Fruit fly (Drosophila melanogaster): Measurements from ENCODE around the gene CG15465.
A peak's percentile ranks its signal among the peaks of the same experiment; 100 is the strongest.

Gene CG15465

dm6 chrX:5086724-5087660 lies 1.4 kb downstream of the CG15465 start (continued):
- TF ChIP-seq Deaf1 (tag; optimal IDR thresholded peaks at IDR 0.05): peak; percentile 41
- peak; percentile 51 for TF ChIP-seq CG10147 (GFP tag; optimal IDR thresholded peaks at IDR 0.05)
- no peak for TF ChIP-seq ttk (GFP tag; IDR thresholded peaks at IDR 0.05)
- TF ChIP-seq CG4404 (GFP tag; IDR thresholded peaks at IDR 0.05): peak; percentile 26; the same call in 1 of the 2 replicates
- no peak for TF ChIP-seq CG1647 (GFP tag; optimal IDR thresholded peaks at IDR 0.05)
- no peak for TF ChIP-seq kni (GFP tag; optimal IDR thresholded peaks at IDR 0.05)
- peak; percentile 44 for TF ChIP-seq nerfin-1 (tag; optimal IDR thresholded peaks at IDR 0.05)
- no peak for TF ChIP-seq CkIIα-i1 (GFP tag; IDR thresholded peaks at IDR 0.05)
- TF ChIP-seq Adf1 (GFP tag; IDR thresholded peaks at IDR 0.05): no peak
- TF ChIP-seq CG31224 (GFP tag; IDR thresholded peaks at IDR 0.05): no peak; the same call in 1 of the 2 replicates
- TF ChIP-seq Xrp1 (GFP tag; IDR thresholded peaks at IDR 0.05): peak; percentile 46; the same call in 1 of the 2 replicates
- no peak for TF ChIP-seq C15 (GFP tag; IDR thresholded peaks at IDR 0.05)
- TF ChIP-seq ab (GFP tag; optimal IDR thresholded peaks at IDR 0.05): peak; percentile 15
- no peak for TF ChIP-seq otp (GFP tag; IDR thresholded peaks at IDR 0.05)
- no peak for TF ChIP-seq vfl (GFP tag; optimal IDR thresholded peaks at IDR 0.05)
- peak; percentile 26 for TF ChIP-seq Dek (tag; optimal IDR thresholded peaks at IDR 0.05)
- TF ChIP-seq NFAT (GFP tag; IDR thresholded peaks at IDR 0.05): 0 out of 2 replicates have a peak, but pooled peaks have one; percentile 34
- TF ChIP-seq CG12769 (tag; optimal IDR thresholded peaks at IDR 0.05): peak; percentile 47
- peak in 1 of 2 experiments; percentile 84 for TF ChIP-seq eve (GFP tag; optimal IDR thresholded peaks at IDR 0.05)
- peak in 1 of 3 experiments; percentile 64 for TF ChIP-seq lola (GFP tag; optimal IDR thresholded peaks at IDR 0.05)
- no peak for TF ChIP-seq NK7.1 (GFP tag; optimal IDR thresholded peaks at IDR 0.05)
- no peak for TF ChIP-seq CG11560 (tag; IDR thresholded peaks at IDR 0.05)
- TF ChIP-seq CG10565 (GFP tag; optimal IDR thresholded peaks at IDR 0.05): no peak
- peak; percentile 40; the same call in 1 of the 2 replicates for TF ChIP-seq sisA (GFP tag; IDR thresholded peaks at IDR 0.05)
- TF ChIP-seq Dfd (GFP tag; optimal IDR thresholded peaks at IDR 0.05): no peak
- no peak for TF ChIP-seq mld (GFP tag; IDR thresholded peaks at IDR 0.05; ENCODE audit: partially characterized antibody)
- TF ChIP-seq NfI (GFP tag; optimal IDR thresholded peaks at IDR 0.05): peak; percentile 41
- peak; percentile 16 for TF ChIP-seq Camta (GFP tag; optimal IDR thresholded peaks at IDR 0.05)
- no peak for TF ChIP-seq CG7745 (tag; optimal IDR thresholded peaks at IDR 0.05)
- no peak for TF ChIP-seq fru (optimal IDR thresholded peaks at IDR 0.05)
- TF ChIP-seq CG12219 (GFP tag; optimal IDR thresholded peaks at IDR 0.05): peak; percentile 54
- TF ChIP-seq bab2 (GFP tag; optimal IDR thresholded peaks at IDR 0.05): peak; percentile 28
- no peak for TF ChIP-seq CG8478 (optimal IDR thresholded peaks at IDR 0.05)
- TF ChIP-seq sqz (GFP tag; optimal IDR thresholded peaks at IDR 0.05): peak; percentile 63
- TF ChIP-seq dpn (GFP tag; optimal IDR thresholded peaks at IDR 0.05): peak; percentile 57 to 63
- TF ChIP-seq CG42726 (GFP tag; IDR thresholded peaks at IDR 0.05; ENCODE audit: partially characterized antibody): no peak
- peak; percentile 80 for TF ChIP-seq CG11504 (tag; optimal IDR thresholded peaks at IDR 0.05)
- no peak for TF ChIP-seq ftz-f1 (GFP tag; optimal IDR thresholded peaks at IDR 0.05)
- TF ChIP-seq run (tag; optimal IDR thresholded peaks at IDR 0.05): no peak
- no peak for TF ChIP-seq gsb (GFP tag; IDR thresholded peaks at IDR 0.05)
- peak; percentile 57 for TF ChIP-seq Chrac-16 (GFP tag; optimal IDR thresholded peaks at IDR 0.05)
- no peak for TF ChIP-seq ham (GFP tag; IDR thresholded peaks at IDR 0.05)
- no peak for TF ChIP-seq nerfin-2 (GFP tag; IDR thresholded peaks at IDR 0.05; ENCODE audit: partially characterized antibody)
- no peak for TF ChIP-seq Sry-δ (GFP tag; optimal IDR thresholded peaks at IDR 0.05)
- no peak for TF ChIP-seq Nf-YC (tag; optimal IDR thresholded peaks at IDR 0.05)
- TF ChIP-seq Kr (GFP tag; optimal IDR thresholded peaks at IDR 0.05): no peak
- peak; percentile 96 for TF ChIP-seq CG10274 (GFP tag; optimal IDR thresholded peaks at IDR 0.05)
- TF ChIP-seq Mrtf (GFP tag; IDR thresholded peaks at IDR 0.05): no peak
- TF ChIP-seq sens-2 (GFP tag; IDR thresholded peaks at IDR 0.05): no peak
